Worm (Caenorhabditis elegans) whole organism, L4/young adult: ENCODE measurements around the gene srz-78.

ENCODE experiments used
- W03F9.2 ChIP-seq: fragments of 150-350 bp; optimal IDR thresholded peaks from 2 replicates; lab custom pipeline; 2014; ENCODE audit warnings: missing biosample characterization, missing genetic modification characterization
- dao-5 ChIP-seq: sonication (generic microtip); optimal IDR thresholded peaks from 2 replicates; lab custom pipeline; 2016; ENCODE audit warnings: missing genotype, missing genetic modification characterization, moderate library complexity, missing compliant biosample characterization
- him-1 ChIP-seq: sonication (generic microtip); optimal IDR thresholded peaks from 2 replicates; lab custom pipeline; 2016; ENCODE audit warnings: missing genotype, missing genetic modification reagents, missing genetic modification characterization, missing compliant biosample characterization

srz-78 gene

ce11 chrIV:3519352-3519751 is 27.8 kb downstream of the srz-78 start:
- no peak for TF ChIP-seq W03F9.2
- no peak for TF ChIP-seq dao-5
- TF ChIP-seq him-1 (tag; lab: Kevin White, UChicago): no peak

ce11 chrIV:3520374-3520773 is 28.8 kb downstream of the srz-78 start:
- TF ChIP-seq W03F9.2: no peak
- no peak for TF ChIP-seq dao-5
- TF ChIP-seq him-1 (tag; lab: Kevin White, UChicago): no peak

- no peak for TF ChIP-seq dao-5
- TF ChIP-seq W03F9.2: no peak
- no peak for TF ChIP-seq him-1 (tag; lab: Kevin White, UChicago)
Measured at ce11 chrIV:3520957-3521356, 29.4 kb downstream of the srz-78 start.

ce11 chrIV:3521710-3522109 is 30.1 kb downstream of the srz-78 start:
- TF ChIP-seq W03F9.2: no peak
- no peak for TF ChIP-seq dao-5
- TF ChIP-seq him-1 (tag; lab: Kevin White, UChicago): no peak

ce11 chrIV:3523419-3523818 is 31.8 kb downstream of the srz-78 start:
- no peak for TF ChIP-seq dao-5
- no peak for TF ChIP-seq W03F9.2
- no peak for TF ChIP-seq him-1 (tag; lab: Kevin White, UChicago)

- TF ChIP-seq him-1 (tag; lab: Kevin White, UChicago) (peak; percentile 23), W03F9.2 (no peak)
Measured at ce11 chrIV:3524584-3525020, 33.0 kb downstream of the srz-78 start.

- TF ChIP-seq W03F9.2 (no peak), him-1 (tag; lab: Kevin White, UChicago) (no peak), dao-5 (no peak)
Measured at ce11 chrIV:3526144-3526797, 34.7 kb downstream of the srz-78 start.

ce11 chrIV:3526831-3527404 is 35.3 kb downstream of the srz-78 start, which contains the start of gene M57.2:
Gene M57.2, plus strand, starts transcription at chrIV:3527354.
- TF ChIP-seq dao-5 (no peak), W03F9.2 (no peak), him-1 (tag; lab: Kevin White, UChicago) (no peak)

- TF ChIP-seq him-1 (tag; lab: Kevin White, UChicago): no peak
- no peak for TF ChIP-seq W03F9.2
- TF ChIP-seq dao-5: no peak
Measured at ce11 chrIV:3527878-3528277, 36.3 kb downstream of the srz-78 start.

ce11 chrIV:3531535-3531934 is 40.0 kb downstream of the srz-78 start:
- TF ChIP-seq W03F9.2 (no peak), dao-5 (no peak), him-1 (tag; lab: Kevin White, UChicago) (no peak)

- TF ChIP-seq dao-5 (no peak), W03F9.2 (no peak), him-1 (tag; lab: Kevin White, UChicago) (no peak)
Measured at ce11 chrIV:3532167-3532566, 40.6 kb downstream of the srz-78 start, which contains the start of gene M57.1. Gene M57.1, plus strand, starts transcription at chrIV:3532467.

ce11 chrIV:3532989-3533388 is 41.4 kb downstream of the srz-78 start:
- TF ChIP-seq W03F9.2 (no peak), him-1 (tag; lab: Kevin White, UChicago) (no peak), dao-5 (no peak)

- TF ChIP-seq him-1 (tag; lab: Kevin White, UChicago): no peak
- TF ChIP-seq W03F9.2: no peak
- no peak for TF ChIP-seq dao-5
Measured at ce11 chrIV:3539253-3539652, 47.7 kb downstream of the srz-78 start.

ce11 chrIV:3539872-3540271 is 48.3 kb downstream of the srz-78 start, which contains the start of gene B0212.3:
Gene B0212.3, plus strand, starts transcription at chrIV:3540172.
- no peak for TF ChIP-seq W03F9.2
- TF ChIP-seq dao-5: no peak
- no peak for TF ChIP-seq him-1 (tag; lab: Kevin White, UChicago)
